Fruit fly (Drosophila melanogaster) whole organism, prepupa: ENCODE data around the gene Gcn2.

Experiments used
- Blimp-1 ChIP-seq: fragments of 200-800 bp; sonication (Bioruptor generic); optimal IDR thresholded peaks from 3 replicates; lab custom pipeline; 2017; ENCODE audit warnings: missing biosample characterization, missing genetic modification characterization, mild to moderate bottlenecking, moderate library complexity, missing genetic modification reagents
- CG10631 ChIP-seq: fragments of 200-800 bp; sonication (Bioruptor generic); optimal IDR thresholded peaks from 2 replicates; lab custom pipeline; 2016; ENCODE audit warnings: missing biosample characterization, missing genetic modification characterization
- CG10669 ChIP-seq: fragments of 200-800 bp; sonication (Bioruptor generic); optimal IDR thresholded peaks from 3 replicates; lab custom pipeline; 2018; ENCODE audit warnings: missing biosample characterization, mild to moderate bottlenecking, missing genetic modification characterization, moderate library complexity
- CG11294 ChIP-seq: fragments of 200-800 bp; sonication (Bioruptor generic); IDR thresholded peaks from 2 replicates; pipeline ENCODE4 v1.3.6; 2022; ENCODE audit warnings: missing biosample characterization, missing genetic modification characterization
- CG11762 ChIP-seq: fragments of 200-800 bp; sonication (Bioruptor generic); optimal IDR thresholded peaks from 3 replicates; lab custom pipeline; 2016; ENCODE audit warnings: missing biosample characterization, missing genetic modification characterization; ENCODE audit not compliant: insufficient read depth
- CG11902 ChIP-seq: fragments of 200-800 bp; sonication (Bioruptor generic); optimal IDR thresholded peaks from 3 replicates; lab custom pipeline; 2016; ENCODE audit warnings: missing biosample characterization, missing genetic modification characterization
- CG15336 ChIP-seq: fragments of 200-800 bp; sonication (Bioruptor generic); IDR thresholded peaks from 2 replicates; pipeline ENCODE4 v1.3.6; 2022; ENCODE audit warnings: missing biosample characterization, missing genetic modification characterization
- CG1621 ChIP-seq: fragments of 200-800 bp; sonication (Bioruptor generic); optimal IDR thresholded peaks from 3 replicates; lab custom pipeline; 2018; ENCODE audit warnings: missing biosample characterization, mild to moderate bottlenecking, missing genetic modification characterization
- CG16779 ChIP-seq: fragments of 200-800 bp; sonication (Bioruptor generic); optimal IDR thresholded peaks from 3 replicates; lab custom pipeline; 2017; ENCODE audit warnings: missing biosample characterization, mild to moderate bottlenecking, missing genetic modification characterization
- CG31627 ChIP-seq: fragments of 200-800 bp; sonication (Bioruptor generic); optimal IDR thresholded peaks from 3 replicates; lab custom pipeline; 2016; ENCODE audit warnings: missing biosample characterization, missing genetic modification characterization
- CG32006 ChIP-seq: fragments of 200-800 bp; sonication (Bioruptor generic); optimal IDR thresholded peaks from 3 replicates; lab custom pipeline; 2017; ENCODE audit warnings: missing biosample characterization, mild to moderate bottlenecking, missing genetic modification characterization
- CG34406 ChIP-seq: fragments of 200-800 bp; sonication (Bioruptor generic); optimal IDR thresholded peaks from 3 replicates; lab custom pipeline; 2016; ENCODE audit warnings: missing biosample characterization, missing genetic modification characterization
- CG4318 ChIP-seq: fragments of 200-800 bp; sonication (Bioruptor generic); optimal IDR thresholded peaks from 3 replicates; lab custom pipeline; 2017; ENCODE audit warnings: missing biosample characterization, mild to moderate bottlenecking, missing genetic modification characterization
- CG6163 ChIP-seq: fragments of 200-800 bp; sonication (Bioruptor generic); IDR thresholded peaks from 3 replicates; pipeline ENCODE4 v1.3.6; 2022; ENCODE audit warnings: missing biosample characterization, missing genetic modification characterization
- CG6276 ChIP-seq: fragments of 200-800 bp; sonication (Bioruptor generic); optimal IDR thresholded peaks from 2 replicates; lab custom pipeline; 2017; ENCODE audit warnings: missing biosample characterization, mild to moderate bottlenecking, missing genetic modification characterization
- CG6792 ChIP-seq: fragments of 200-800 bp; sonication (Bioruptor generic); optimal IDR thresholded peaks from 3 replicates; lab custom pipeline; 2016; ENCODE audit warnings: missing biosample characterization, missing genetic modification characterization
- CG6808 ChIP-seq: fragments of 200-800 bp; sonication (Bioruptor generic); optimal IDR thresholded peaks from 3 replicates; lab custom pipeline; 2017; ENCODE audit warnings: missing biosample characterization, missing genetic modification characterization, mild to moderate bottlenecking, moderate library complexity, missing genetic modification reagents
- CG6854 ChIP-seq: fragments of 200-800 bp; sonication (Bioruptor generic); optimal IDR thresholded peaks from 2 replicates; lab custom pipeline; 2017; ENCODE audit warnings: missing biosample characterization, mild to moderate bottlenecking, missing genetic modification characterization
- CG7368 ChIP-seq: fragments of 200-800 bp; sonication (Bioruptor generic); optimal IDR thresholded peaks from 3 replicates; lab custom pipeline; 2016; ENCODE audit warnings: missing biosample characterization, missing genetic modification characterization
- CG8632 ChIP-seq: fragments of 200-800 bp; sonication (Bioruptor generic); optimal IDR thresholded peaks from 3 replicates; lab custom pipeline; 2016; ENCODE audit warnings: missing biosample characterization, missing genetic modification characterization
- CG9139 ChIP-seq: fragments of 200-800 bp; sonication (Bioruptor generic); optimal IDR thresholded peaks from 3 replicates; lab custom pipeline; 2017; ENCODE audit warnings: missing biosample characterization, mild to moderate bottlenecking, missing genetic modification characterization
- Eip75B ChIP-seq: fragments of 200-800 bp; sonication (Bioruptor generic); optimal IDR thresholded peaks from 3 replicates; lab custom pipeline; 2016; ENCODE audit warnings: missing biosample characterization, missing genetic modification characterization
- Eip78C ChIP-seq: fragments of 200-800 bp; sonication (Bioruptor generic); peaks from one replicate; lab custom pipeline; 2016; ENCODE audit warnings: missing biosample characterization, missing genetic modification characterization
- Eip93F ChIP-seq: fragments of 200-800 bp; sonication (Bioruptor generic); optimal IDR thresholded peaks from 2 replicates; lab custom pipeline; 2016; ENCODE audit warnings: missing biosample characterization, mild to moderate bottlenecking, missing genetic modification characterization
- Ets96B ChIP-seq: fragments of 200-800 bp; optimal IDR thresholded peaks from 2 replicates; lab custom pipeline; 2019; ENCODE audit warnings: missing biosample characterization, mild to moderate bottlenecking, missing genetic modification characterization, moderate library complexity
- Gug ChIP-seq: fragments of 200-800 bp; sonication (Bioruptor generic); IDR thresholded peaks from 2 replicates; pipeline ENCODE4 v1.3.6; 2022; ENCODE audit warnings: missing biosample characterization, missing genetic modification characterization
- Hr39 ChIP-seq: fragments of 200-800 bp; sonication (Bioruptor generic); optimal IDR thresholded peaks from 2 replicates; lab custom pipeline; 2016; ENCODE audit warnings: missing biosample characterization, missing genetic modification characterization
- Hr4 ChIP-seq: fragments of 200-800 bp; sonication (Bioruptor generic); optimal IDR thresholded peaks from 3 replicates; lab custom pipeline; 2016; ENCODE audit warnings: missing biosample characterization, missing genetic modification characterization
- OdsH ChIP-seq: fragments of 200-800 bp; sonication (Bioruptor generic); optimal IDR thresholded peaks from 3 replicates; lab custom pipeline; 2016; ENCODE audit warnings: missing biosample characterization, missing genetic modification characterization
- Sox102F ChIP-seq: fragments of 200-800 bp; sonication (Bioruptor generic); optimal IDR thresholded peaks from 2 replicates; lab custom pipeline; 2016; ENCODE audit warnings: missing biosample characterization, mild to moderate bottlenecking, missing genetic modification characterization
- Sox14 ChIP-seq: fragments of 200-800 bp; sonication (Bioruptor generic); optimal IDR thresholded peaks from 3 replicates; lab custom pipeline; 2016; ENCODE audit warnings: missing biosample characterization, missing genetic modification characterization
- Sox15 ChIP-seq: fragments of 200-800 bp; sonication (Bioruptor generic); optimal IDR thresholded peaks from 3 replicates; lab custom pipeline; 2016; ENCODE audit warnings: missing biosample characterization, missing genetic modification characterization
- acj6 ChIP-seq: fragments of 200-800 bp; sonication (Bioruptor generic); optimal IDR thresholded peaks from 3 replicates; lab custom pipeline; 2016; ENCODE audit warnings: missing biosample characterization, missing genetic modification characterization
- cyc ChIP-seq: fragments of 200-800 bp; sonication (Bioruptor generic); optimal IDR thresholded peaks from 3 replicates; lab custom pipeline; 2016; ENCODE audit warnings: missing biosample characterization, missing genetic modification characterization
- dac ChIP-seq: fragments of 200-800 bp; sonication (Bioruptor generic); optimal IDR thresholded peaks from 2 replicates; lab custom pipeline; 2017; ENCODE audit warnings: missing biosample characterization, mild to moderate bottlenecking, missing genetic modification characterization
- dsx ChIP-seq: fragments of 200-800 bp; optimal IDR thresholded peaks from 3 replicates; lab custom pipeline; 2019; ENCODE audit warnings: missing biosample characterization, mild to moderate bottlenecking, missing genetic modification characterization, moderate library complexity; ENCODE audit not compliant: poor library complexity, severe bottlenecking
- eg ChIP-seq: fragments of 200-800 bp; sonication (Bioruptor generic); IDR thresholded peaks from 3 replicates; pipeline ENCODE4 v1.3.6; 2022; ENCODE audit warnings: missing biosample characterization, missing genetic modification characterization
- esn ChIP-seq: fragments of 200-800 bp; sonication (Bioruptor generic); optimal IDR thresholded peaks from 2 replicates; lab custom pipeline; 2016; ENCODE audit warnings: missing biosample characterization, mild to moderate bottlenecking, missing genetic modification characterization, moderate library complexity
- fd59A ChIP-seq: fragments of 200-800 bp; sonication (Bioruptor generic); optimal IDR thresholded peaks from 2 replicates; lab custom pipeline; 2017; ENCODE audit warnings: missing biosample characterization, mild to moderate bottlenecking, missing genetic modification characterization, missing genetic modification reagents
- fd85E ChIP-seq: fragments of 200-800 bp; sonication (Bioruptor generic); optimal IDR thresholded peaks from 3 replicates; lab custom pipeline; 2016; ENCODE audit warnings: missing biosample characterization, missing genetic modification characterization
- lz ChIP-seq: fragments of 200-800 bp; sonication (Bioruptor generic); optimal IDR thresholded peaks from 3 replicates; lab custom pipeline; 2016; ENCODE audit warnings: missing biosample characterization, missing genetic modification characterization
- net ChIP-seq: fragments of 200-800 bp; sonication (Bioruptor generic); optimal IDR thresholded peaks from 3 replicates; lab custom pipeline; 2016; ENCODE audit warnings: missing biosample characterization, missing genetic modification characterization
- pdm3 ChIP-seq: fragments of 200-800 bp; sonication (Bioruptor generic); optimal IDR thresholded peaks from 3 replicates; lab custom pipeline; 2016; ENCODE audit warnings: missing biosample characterization, missing genetic modification characterization
- salr ChIP-seq, 2 experiments: fragments of 200-800 bp; sonication (Bioruptor generic); optimal IDR thresholded peaks; 3 replicates each; lab custom pipeline; 2016 to 2018; ENCODE audit warnings: missing biosample characterization in 2 of 2, missing genetic modification characterization in 2 of 2, mild to moderate bottlenecking in 1 of 2
- spab ChIP-seq: fragments of 200-800 bp; sonication (Bioruptor generic); optimal IDR thresholded peaks from 2 replicates; lab custom pipeline; 2017; ENCODE audit warnings: missing biosample characterization, mild to moderate bottlenecking, missing genetic modification characterization, missing genetic modification reagents
- ss ChIP-seq, 2 experiments: fragments of 200-800 bp; sonication (Bioruptor generic); optimal IDR thresholded peaks; 2 replicates in 1 of 2; 3 replicates in 1 of 2; lab custom pipeline; 2017 to 2018; ENCODE audit warnings: mild to moderate bottlenecking in 2 of 2, missing biosample characterization in 2 of 2, missing genetic modification characterization in 2 of 2, moderate library complexity in 1 of 2
- svp ChIP-seq: fragments of 200-800 bp; sonication (Bioruptor generic); peaks from one replicate; lab custom pipeline; 2016; ENCODE audit warnings: missing biosample characterization, missing genetic modification characterization
- topi ChIP-seq: fragments of 200-800 bp; sonication (Bioruptor generic); optimal IDR thresholded peaks from 3 replicates; lab custom pipeline; 2016; ENCODE audit warnings: missing biosample characterization, missing genetic modification characterization
- vri ChIP-seq: fragments of 200-800 bp; sonication (Bioruptor generic); optimal IDR thresholded peaks from 3 replicates; lab custom pipeline; 2016; ENCODE audit warnings: missing biosample characterization, mild to moderate bottlenecking, missing genetic modification characterization

Gcn2 gene

DNA sequence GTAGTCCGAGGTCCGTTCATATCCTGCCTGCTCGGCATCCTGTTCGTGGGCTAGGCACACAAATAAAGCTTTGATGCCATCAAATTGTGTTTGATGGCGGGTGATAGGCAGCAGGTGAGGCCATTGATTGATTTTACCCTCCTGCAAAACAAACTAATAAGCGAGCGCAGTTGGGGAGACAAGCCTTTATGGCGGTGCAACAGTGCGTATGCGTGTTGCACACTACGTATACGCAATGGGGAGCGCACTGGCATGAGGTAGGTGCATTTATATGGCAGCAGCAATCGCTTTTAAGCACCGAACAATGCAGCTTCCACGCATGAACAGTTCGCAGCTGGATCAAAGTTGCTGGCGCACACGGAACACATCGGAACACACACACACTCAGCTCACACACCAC, 15.0 kb upstream of the Gcn2 start:
- TF ChIP-seq Hr4 (no peak), topi (no peak), Hr39 (GFP tag; lab: Kevin White, UChicago) (no peak), fd85E (GFP tag; lab: Kevin White, UChicago) (no peak), Sox14 (no peak), Sox15 (GFP tag; lab: Kevin White, UChicago) (no peak), CG1621 (tag; lab: Kevin White, UChicago) (no peak), spab (GFP tag; lab: Kevin White, UChicago) (no peak), CG6808 (GFP tag; lab: Kevin White, UChicago) (no peak), CG6163 (GFP tag; lab: Robert Waterston, UW) (no peak), ss (GFP tag; optimal IDR thresholded peaks at IDR 0.05; lab: Kevin White, UChicago) (no peak), svp (GFP tag; lab: Kevin White, UChicago) (no peak), CG11294 (GFP tag; lab: Robert Waterston, UW) (no peak), CG11762 (GFP tag; lab: Kevin White, UChicago) (no peak), Eip93F (no peak), Ets96B (tag; lab: Kevin White, UChicago) (no peak), dsx (GFP tag; lab: Kevin White, UChicago) (no peak), CG8632 (GFP tag; lab: Kevin White, UChicago) (no peak), esn (GFP tag; lab: Kevin White, UChicago) (no peak)

DNA sequence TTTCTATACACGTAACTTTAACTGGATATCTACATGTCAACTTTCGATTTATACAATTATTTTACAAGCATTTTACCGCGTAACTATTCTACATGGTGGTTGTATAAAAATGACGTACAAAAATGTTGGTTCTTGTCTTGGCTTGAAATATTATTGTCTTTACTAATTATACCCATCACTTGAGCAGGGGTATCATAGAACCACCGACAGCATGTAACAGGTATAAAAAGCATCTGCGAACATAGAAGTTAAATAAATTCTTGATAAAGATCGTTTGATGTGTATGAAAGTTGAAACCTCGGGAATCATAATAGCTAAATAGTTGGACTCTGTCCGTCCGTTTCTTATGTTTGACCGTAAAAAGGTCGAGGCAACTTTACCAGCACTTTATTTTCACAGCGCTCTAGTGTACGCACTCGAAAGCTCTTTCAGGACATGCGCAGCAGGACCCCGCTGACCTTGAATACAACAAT, 14.2 kb upstream of the Gcn2 start:
- TF ChIP-seq svp (GFP tag; lab: Kevin White, UChicago) = peak; percentile 84
- peak; percentile 48 for TF ChIP-seq cyc
- TF ChIP-seq vri = peak; percentile 31
- TF ChIP-seq fd59A (GFP tag; lab: Kevin White, UChicago) = peak; percentile 39
- TF ChIP-seq Blimp-1 (GFP tag; lab: Kevin White, UChicago) = no peak
- TF ChIP-seq CG4318 (GFP tag; lab: Kevin White, UChicago) = peak; percentile 34
- TF ChIP-seq CG6276 (GFP tag; lab: Kevin White, UChicago) = peak; percentile 23
- peak; percentile 75 for TF ChIP-seq CG15336 (GFP tag; lab: Robert Waterston, UW)
- TF ChIP-seq CG34406 = peak; percentile 74
- no peak for TF ChIP-seq spab (GFP tag; lab: Kevin White, UChicago)
- no peak for TF ChIP-seq CG11902
- TF ChIP-seq Gug (GFP tag; lab: Robert Waterston, UW) = peak; percentile 53; the same call in 1 of the 2 replicates
- peak; percentile 67 for TF ChIP-seq net (GFP tag; lab: Kevin White, UChicago)
- peak; percentile 85 for TF ChIP-seq eg (GFP tag; lab: Robert Waterston, UW)
- TF ChIP-seq topi = peak; percentile 64
- TF ChIP-seq Eip78C (GFP tag; lab: Kevin White, UChicago) = no peak
- no peak for TF ChIP-seq CG7368 (GFP tag; lab: Kevin White, UChicago)
- peak; percentile 84 for TF ChIP-seq Sox102F
- peak; percentile 45 for TF ChIP-seq acj6 (GFP tag; lab: Kevin White, UChicago)
- TF ChIP-seq Eip75B (GFP tag; lab: Kevin White, UChicago) = peak; percentile 79
- TF ChIP-seq pdm3 (GFP tag; lab: Kevin White, UChicago) = peak; percentile 68
- TF ChIP-seq CG32006 (GFP tag; lab: Kevin White, UChicago) = peak; percentile 72
- TF ChIP-seq Sox14 = peak; percentile 79
- peak; percentile 85 for TF ChIP-seq lz (GFP tag; lab: Kevin White, UChicago)
- TF ChIP-seq CG10669 (GFP tag; lab: Kevin White, UChicago) = peak; percentile 32
- TF ChIP-seq Eip93F = peak; percentile 48
- peak; percentile 60 for TF ChIP-seq CG31627 (GFP tag; lab: Kevin White, UChicago)
- TF ChIP-seq Hr4 = peak; percentile 77
- TF ChIP-seq CG11294 (GFP tag; lab: Robert Waterston, UW) = peak; percentile 49; the same call in 1 of the 2 replicates
- TF ChIP-seq CG9139 = no peak
- TF ChIP-seq dac (GFP tag; lab: Kevin White, UChicago) = peak; percentile 64
- peak; percentile 57 for TF ChIP-seq CG10631 (GFP tag; lab: Kevin White, UChicago)
- TF ChIP-seq CG6854 (GFP tag; lab: Kevin White, UChicago) = no peak
- peak; percentile 65 for TF ChIP-seq CG8632 (GFP tag; lab: Kevin White, UChicago)
- peak; percentile 61 for TF ChIP-seq CG16779 (tag; lab: Kevin White, UChicago)
- peak; percentile 5 to 57 for TF ChIP-seq salr (GFP tag; optimal IDR thresholded peaks at IDR 0.05; lab: Kevin White, UChicago)
- TF ChIP-seq CG6792 (GFP tag; lab: Kevin White, UChicago) = peak; percentile 27
- no peak for TF ChIP-seq fd85E (GFP tag; lab: Kevin White, UChicago)
- peak; percentile 44 for TF ChIP-seq OdsH (GFP tag; lab: Kevin White, UChicago)
